Fruit fly (Drosophila melanogaster): ENCODE measurements around the gene PsGEF.

The PsGEF gene

dm6 chrX:2387579-2388362 lies at the start of gene PsGEF:
Gene PsGEF (minus strand): TSS chrX:2387664.
- TF ChIP-seq fkh (GFP tag; optimal IDR thresholded peaks at IDR 0.05) (peak; percentile 3), eg (GFP tag; IDR thresholded peaks at IDR 0.05) (no peak)

- no peak for TF ChIP-seq dsx (GFP tag; optimal IDR thresholded peaks at IDR 0.05; ENCODE audit: poor library complexity, severe bottlenecking)
- no peak for TF ChIP-seq fd85E (GFP tag; optimal IDR thresholded peaks at IDR 0.05)
- TF ChIP-seq Ets96B (tag; optimal IDR thresholded peaks at IDR 0.05): no peak
- TF ChIP-seq CG11294 (GFP tag; IDR thresholded peaks at IDR 0.05): no peak
- TF ChIP-seq CG8319 (GFP tag; optimal IDR thresholded peaks at IDR 0.05): no peak
Measured at dm6 chrX:2434913-2435312, 47.4 kb upstream of the PsGEF start.

- TF ChIP-seq Hr4 (GFP tag; optimal IDR thresholded peaks at IDR 0.05) (no peak), fd85E (GFP tag; optimal IDR thresholded peaks at IDR 0.05) (no peak), CG10631 (GFP tag; optimal IDR thresholded peaks at IDR 0.05) (no peak), Eip78C (GFP tag) (no peak), achi (GFP tag; optimal IDR thresholded peaks at IDR 0.05) (no peak), esn (GFP tag; optimal IDR thresholded peaks at IDR 0.05) (no peak)
Measured at dm6 chrX:2428903-2429302, 41.4 kb upstream of the PsGEF start, which contains the start of gene gt. Gene gt (minus strand): TSS chrX:2428967.

dm6 chrX:2425755-2426154 lies 38.3 kb upstream of the PsGEF start, which contains the start of gene CG32797:
Gene CG32797 (minus strand): TSS chrX:2425855.
- TF ChIP-seq vri (GFP tag; optimal IDR thresholded peaks at IDR 0.05) (no peak), spab (GFP tag; optimal IDR thresholded peaks at IDR 0.05) (no peak), esn (GFP tag; optimal IDR thresholded peaks at IDR 0.05) (no peak), lz (GFP tag; optimal IDR thresholded peaks at IDR 0.05) (no peak), Eip93F (GFP tag; optimal IDR thresholded peaks at IDR 0.05) (no peak), fkh (GFP tag; optimal IDR thresholded peaks at IDR 0.05) (no peak)

- TF ChIP-seq Eip78C (GFP tag): no peak
- no peak for TF ChIP-seq esn (GFP tag; optimal IDR thresholded peaks at IDR 0.05)
- no peak for TF ChIP-seq lz (GFP tag; optimal IDR thresholded peaks at IDR 0.05)
Measured at dm6 chrX:2419518-2419917, 32.1 kb upstream of the PsGEF start.

- TF ChIP-seq Gug (GFP tag; IDR thresholded peaks at IDR 0.05) (no peak), CG7368 (GFP tag; optimal IDR thresholded peaks at IDR 0.05) (no peak), Eip78C (GFP tag) (no peak), salr (GFP tag; optimal IDR thresholded peaks at IDR 0.05) (no peak), CG16779 (tag; optimal IDR thresholded peaks at IDR 0.05) (no peak), Sox14 (GFP tag; optimal IDR thresholded peaks at IDR 0.05) (no peak), CG8119 (GFP tag; IDR thresholded peaks at IDR 0.05) (no peak), spab (GFP tag; optimal IDR thresholded peaks at IDR 0.05) (no peak), fd59A (GFP tag; optimal IDR thresholded peaks at IDR 0.05) (no peak), lz (GFP tag; optimal IDR thresholded peaks at IDR 0.05) (no peak), CG6854 (GFP tag; optimal IDR thresholded peaks at IDR 0.05) (no peak), Sox102F (GFP tag; optimal IDR thresholded peaks at IDR 0.05) (no peak), svp (GFP tag) (no peak), Met (GFP tag; optimal IDR thresholded peaks at IDR 0.05) (no peak), eg (GFP tag; IDR thresholded peaks at IDR 0.05) (no peak), fd85E (GFP tag; optimal IDR thresholded peaks at IDR 0.05) (no peak), CG6792 (GFP tag; optimal IDR thresholded peaks at IDR 0.05) (no peak), CG8319 (GFP tag; optimal IDR thresholded peaks at IDR 0.05) (no peak)
Measured at dm6 chrX:2410805-2411204, 23.3 kb upstream of the PsGEF start, which contains the start of gene CG12496. Gene CG12496 (minus strand): TSS chrX:2410901.
